Fruit fly (Drosophila melanogaster) whole organism, embryonic: ENCODE results near the gene CG7173.

Source experiments
- Antp ChIP-seq: fragments of 200-800 bp; sonication (Bioruptor generic); optimal IDR thresholded peaks from 3 replicates; lab custom pipeline; 2016; ENCODE audit warnings: missing biosample characterization, missing genetic modification characterization
- Atf3 ChIP-seq: fragments of 200-800 bp; sonication (Bioruptor generic); optimal IDR thresholded peaks from 3 replicates; lab custom pipeline; 2016; ENCODE audit warnings: missing biosample characterization, missing genetic modification characterization
- CG10366 ChIP-seq: fragments of 200-800 bp; sonication (Bioruptor generic); IDR thresholded peaks from 2 replicates; pipeline ENCODE4 v1.3.6; 2022; ENCODE audit warnings: missing biosample characterization, missing genetic modification characterization
- CG11085 ChIP-seq: fragments of 200-800 bp; sonication (Bioruptor generic); IDR thresholded peaks from 2 replicates; pipeline ENCODE4 v1.3.6; 2022; ENCODE audit warnings: missing biosample characterization, missing genetic modification characterization
- CG12155 ChIP-seq: fragments of 200-800 bp; sonication (Bioruptor generic); optimal IDR thresholded peaks from 3 replicates; lab custom pipeline; 2016; ENCODE audit warnings: missing biosample characterization, missing genetic modification characterization
- CG12769 ChIP-seq: fragments of 200-800 bp; sonication (Bioruptor generic); optimal IDR thresholded peaks from 2 replicates; lab custom pipeline; 2019; ENCODE audit warnings: missing biosample characterization, mild to moderate bottlenecking, missing genetic modification characterization, moderate library complexity
- CG14710 ChIP-seq: fragments of 200-800 bp; sonication (Bioruptor generic); optimal IDR thresholded peaks from 3 replicates; lab custom pipeline; 2019; ENCODE audit warnings: missing biosample characterization, mild to moderate bottlenecking, missing genetic modification characterization, moderate library complexity
- CG1529 ChIP-seq: fragments of 200-800 bp; sonication (Bioruptor generic); optimal IDR thresholded peaks from 3 replicates; lab custom pipeline; 2018; ENCODE audit warnings: missing biosample characterization, missing genetic modification characterization
- CG1603 ChIP-seq: fragments of 200-800 bp; sonication (Bioruptor generic); optimal IDR thresholded peaks from 2 replicates; lab custom pipeline; 2019; ENCODE audit warnings: missing biosample characterization, mild to moderate bottlenecking, missing genetic modification characterization, moderate library complexity
- CG16813 ChIP-seq: fragments of 200-800 bp; sonication (Bioruptor generic); IDR thresholded peaks from 3 replicates; pipeline ENCODE4 v1.3.6; 2022; ENCODE audit warnings: missing biosample characterization, missing genetic modification characterization; ENCODE audit not compliant: partially characterized antibody
- CG17385 ChIP-seq: fragments of 200-800 bp; sonication (Bioruptor generic); optimal IDR thresholded peaks from 3 replicates; lab custom pipeline; 2018; ENCODE audit warnings: missing biosample characterization, mild to moderate bottlenecking, missing genetic modification characterization
- CG17829 ChIP-seq: fragments of 200-800 bp; optimal IDR thresholded peaks from 2 replicates; lab custom pipeline; 2019; ENCODE audit warnings: missing biosample characterization, mild to moderate bottlenecking, missing genetic modification characterization, moderate library complexity
- CG2129 ChIP-seq: fragments of 200-800 bp; sonication (Bioruptor generic); IDR thresholded peaks from 2 replicates; pipeline ENCODE4 v1.3.6; 2022; ENCODE audit warnings: missing biosample characterization, missing genetic modification characterization; ENCODE audit not compliant: partially characterized antibody
- CG2712 ChIP-seq: fragments of 200-800 bp; optimal IDR thresholded peaks from 3 replicates; lab custom pipeline; 2019; ENCODE audit warnings: missing biosample characterization, mild to moderate bottlenecking, missing genetic modification characterization, moderate library complexity
- CG30020 ChIP-seq: fragments of 200-800 bp; optimal IDR thresholded peaks from 2 replicates; lab custom pipeline; 2019; ENCODE audit warnings: missing biosample characterization, mild to moderate bottlenecking, missing genetic modification characterization, moderate library complexity
- CG30431 ChIP-seq: fragments of 200-800 bp; sonication (Bioruptor generic); optimal IDR thresholded peaks from 2 replicates; lab custom pipeline; 2017; ENCODE audit warnings: missing biosample characterization, missing genetic modification characterization
- CG3838 ChIP-seq: fragments of 200-800 bp; sonication (Bioruptor generic); optimal IDR thresholded peaks from 3 replicates; lab custom pipeline; 2016; ENCODE audit warnings: missing biosample characterization, missing genetic modification characterization
- CG43689 ChIP-seq: fragments of 200-800 bp; sonication (Bioruptor generic); IDR thresholded peaks from 2 replicates; pipeline ENCODE4 v1.3.6; 2022; ENCODE audit warnings: missing biosample characterization, missing genetic modification characterization
- CG4820 ChIP-seq: fragments of 200-800 bp; sonication (Bioruptor generic); optimal IDR thresholded peaks from 3 replicates; lab custom pipeline; 2016; ENCODE audit warnings: missing biosample characterization, missing genetic modification characterization
- CG6272 ChIP-seq: fragments of 200-800 bp; sonication (Bioruptor generic); IDR thresholded peaks from 2 replicates; pipeline ENCODE4 v1.3.6; 2022; ENCODE audit warnings: missing biosample characterization, missing genetic modification characterization
- CHES-1-like ChIP-seq: fragments of 200-800 bp; sonication (Bioruptor generic); optimal IDR thresholded peaks from 2 replicates; lab custom pipeline; 2016; ENCODE audit warnings: missing biosample characterization, missing genetic modification characterization
- D19B ChIP-seq: fragments of 200-800 bp; sonication (Bioruptor generic); optimal IDR thresholded peaks from 2 replicates; lab custom pipeline; 2017; ENCODE audit warnings: missing biosample characterization, mild to moderate bottlenecking, missing genetic modification characterization
- Dad ChIP-seq: fragments of 200-800 bp; sonication (Bioruptor generic); optimal IDR thresholded peaks from 3 replicates; lab custom pipeline; 2016; ENCODE audit warnings: missing biosample characterization, missing genetic modification characterization
- ERR ChIP-seq: fragments of 200-800 bp; sonication (Bioruptor generic); optimal IDR thresholded peaks from 2 replicates; lab custom pipeline; 2016; ENCODE audit warnings: missing biosample characterization, missing genetic modification characterization
- Gug ChIP-seq: fragments of 200-800 bp; sonication (Bioruptor generic); IDR thresholded peaks from 4 replicates; pipeline ENCODE4 v1.3.6; 2022; ENCODE audit warnings: missing biosample characterization, missing genetic modification characterization
- Hmr ChIP-seq: fragments of 200-800 bp; sonication (Bioruptor generic); optimal IDR thresholded peaks from 3 replicates; lab custom pipeline; 2017; ENCODE audit warnings: mild to moderate bottlenecking, missing biosample characterization, missing genetic modification reagents, missing genetic modification characterization
- Mad ChIP-seq: fragments of 200-800 bp; sonication (Bioruptor generic); optimal IDR thresholded peaks from 2 replicates; lab custom pipeline; 2016; ENCODE audit warnings: missing biosample characterization, missing genetic modification characterization
- Mrtf ChIP-seq: fragments of 200-800 bp; sonication (Bioruptor generic); IDR thresholded peaks from 3 replicates; pipeline ENCODE4 v1.3.6; 2022; ENCODE audit warnings: missing biosample characterization, missing genetic modification characterization
- NC2α ChIP-seq: fragments of 200-800 bp; sonication (Bioruptor generic); optimal IDR thresholded peaks from 2 replicates; lab custom pipeline; 2016; ENCODE audit warnings: missing biosample characterization, missing genetic modification characterization
- PHDP ChIP-seq: fragments of 200-800 bp; sonication (Bioruptor generic); optimal IDR thresholded peaks from 3 replicates; lab custom pipeline; 2018; ENCODE audit warnings: missing biosample characterization, mild to moderate bottlenecking, missing genetic modification characterization, moderate library complexity
- Ptx1 ChIP-seq: fragments of 200-800 bp; sonication (Bioruptor generic); IDR thresholded peaks from 2 replicates; pipeline ENCODE4 v1.3.6; 2022; ENCODE audit warnings: missing biosample characterization, missing genetic modification characterization
- Side ChIP-seq: fragments of 200-800 bp; sonication (Bioruptor generic); optimal IDR thresholded peaks from 2 replicates; lab custom pipeline; 2016; ENCODE audit warnings: missing biosample characterization, missing genetic modification characterization
- Taf1 ChIP-seq: fragments of 200-800 bp; sonication (Bioruptor generic); IDR thresholded peaks from 2 replicates; pipeline ENCODE4 v1.3.6; 2022; ENCODE audit warnings: missing biosample characterization, missing genetic modification characterization
- ash1 ChIP-seq: fragments of 200-800 bp; sonication (Bioruptor generic); optimal IDR thresholded peaks from 2 replicates; lab custom pipeline; 2018; ENCODE audit warnings: missing biosample characterization, mild to moderate bottlenecking, missing genetic modification characterization
- bowl ChIP-seq: fragments of 200-800 bp; sonication (Bioruptor generic); IDR thresholded peaks from 2 replicates; pipeline ENCODE4 v1.3.6; 2022; ENCODE audit warnings: missing biosample characterization, missing genetic modification characterization
- cato ChIP-seq: fragments of 200-800 bp; sonication (Bioruptor generic); optimal IDR thresholded peaks from 2 replicates; lab custom pipeline; 2016; ENCODE audit warnings: missing biosample characterization, missing genetic modification characterization, borderline replicate concordance
- chif ChIP-seq, 2 experiments: fragments of 200-800 bp; sonication (Bioruptor generic); optimal IDR thresholded peaks; 3 replicates each; lab custom pipeline; 2016; ENCODE audit warnings: missing biosample characterization in 2 of 2, missing genetic modification characterization in 2 of 2
- crc ChIP-seq: fragments of 200-800 bp; sonication (Bioruptor generic); optimal IDR thresholded peaks from 2 replicates; lab custom pipeline; 2016; ENCODE audit warnings: missing biosample characterization, missing genetic modification characterization
- fu2 ChIP-seq: fragments of 200-800 bp; sonication (Bioruptor generic); optimal IDR thresholded peaks from 2 replicates; lab custom pipeline; 2016; ENCODE audit warnings: missing biosample characterization, missing genetic modification characterization
- gsb-n ChIP-seq: fragments of 200-800 bp; sonication (Bioruptor generic); optimal IDR thresholded peaks from 3 replicates; lab custom pipeline; 2018; ENCODE audit warnings: missing biosample characterization, mild to moderate bottlenecking, missing genetic modification characterization
- insv ChIP-seq, 2 experiments: fragments of 200-800 bp; sonication (Bioruptor generic); optimal IDR thresholded peaks; 3 replicates each; lab custom pipeline; 2016 to 2018; ENCODE audit warnings: missing biosample characterization in 2 of 2, missing genetic modification characterization in 2 of 2
- kay ChIP-seq: fragments of 200-800 bp; sonication (Bioruptor generic); optimal IDR thresholded peaks from 2 replicates; lab custom pipeline; 2016; ENCODE audit warnings: missing biosample characterization, missing genetic modification characterization
- knrl ChIP-seq: fragments of 200-800 bp; sonication (Bioruptor generic); IDR thresholded peaks from 3 replicates; pipeline ENCODE4 v1.3.6; 2022; ENCODE audit warnings: missing biosample characterization, missing genetic modification characterization; ENCODE audit not compliant: partially characterized antibody
- lola ChIP-seq, 3 experiments: fragments of >200 bp in 2 of 3; fragments of 200-800 bp in 1 of 3; sonication (Bioruptor generic) in 1 of 3; optimal IDR thresholded peaks; 2 replicates each; lab custom pipeline; 2017 to 2019; ENCODE audit warnings: missing biosample characterization in 3 of 3, missing genetic modification characterization in 3 of 3, mild to moderate bottlenecking in 1 of 3, moderate library complexity in 1 of 3
- luna ChIP-seq: fragments of 200-800 bp; sonication (Bioruptor generic); optimal IDR thresholded peaks from 2 replicates; lab custom pipeline; 2016; ENCODE audit warnings: missing biosample characterization, missing genetic modification characterization
- org-1 ChIP-seq: fragments of 200-800 bp; sonication (Bioruptor generic); optimal IDR thresholded peaks from 2 replicates; lab custom pipeline; 2017; ENCODE audit warnings: missing biosample characterization, missing genetic modification characterization
- phol ChIP-seq: fragments of 200-800 bp; sonication (Bioruptor generic); optimal IDR thresholded peaks from 3 replicates; lab custom pipeline; 2018; ENCODE audit warnings: missing biosample characterization, mild to moderate bottlenecking, missing genetic modification characterization, moderate library complexity
- slou ChIP-seq: fragments of 200-800 bp; sonication (Bioruptor generic); optimal IDR thresholded peaks from 3 replicates; lab custom pipeline; 2016; ENCODE audit warnings: missing biosample characterization, missing genetic modification characterization
- sob ChIP-seq: fragments of 200-800 bp; sonication (Bioruptor generic); IDR thresholded peaks from 2 replicates; pipeline ENCODE4 v1.3.6; 2022; ENCODE audit warnings: missing biosample characterization, missing genetic modification characterization
- stwl ChIP-seq: fragments of 200-800 bp; sonication (Bioruptor generic); optimal IDR thresholded peaks from 3 replicates; lab custom pipeline; 2018; ENCODE audit warnings: missing biosample characterization, mild to moderate bottlenecking, missing genetic modification characterization, moderate library complexity
- wor ChIP-seq: fragments of 200-800 bp; sonication (Bioruptor generic); IDR thresholded peaks from 2 replicates; pipeline ENCODE4 v1.3.6; 2022; ENCODE audit warnings: missing biosample characterization, missing genetic modification characterization

The CG7173 gene

dm6 chr3L:21604265-21604664, 46.2 kb upstream of the CG7173 start (continued):
- TF ChIP-seq CG1603 (peak; percentile 72), CG17385 (GFP tag; lab: Kevin White, UChicago) (peak; percentile 23), CG1529 (GFP tag; lab: Kevin White, UChicago) (no peak), CG6272 (no peak), D19B (GFP tag; lab: Kevin White, UChicago) (no peak), CG10366 (GFP tag; lab: Robert Waterston, UW) (peak; percentile 51), Atf3 (peak; percentile 46), crc (GFP tag; lab: Kevin White, UChicago) (peak; percentile 19), stwl (tag; lab: Kevin White, UChicago) (no peak), sob (GFP tag; lab: Robert Waterston, UW) (peak; percentile 73), kay (GFP tag; lab: Kevin White, UChicago) (peak; percentile 15), fu2 (GFP tag; lab: Kevin White, UChicago) (peak; percentile 27), insv (GFP tag; optimal IDR thresholded peaks at IDR 0.05; lab: Kevin White, UChicago) (peak in 1 of 2 experiments; percentile 62), cato (GFP tag; lab: Kevin White, UChicago) (no peak), Taf1 (GFP tag; lab: Robert Waterston, UW) (no peak; the same call in 1 of the 2 replicates), ERR (GFP tag; lab: Kevin White, UChicago) (peak; percentile 32), CG30020 (tag; lab: Kevin White, UChicago) (no peak), CG17829 (tag; lab: Kevin White, UChicago) (peak; percentile 51), Mrtf (GFP tag; lab: Robert Waterston, UW) (peak; percentile 67), CHES-1-like (GFP tag; lab: Kevin White, UChicago) (peak; percentile 51), phol (tag; lab: Kevin White, UChicago) (peak; percentile 47), NC2α (GFP tag; lab: Kevin White, UChicago) (no peak), CG11085 (GFP tag; lab: Robert Waterston, UW) (peak; percentile 42; the same call in 1 of the 2 replicates), Gug (GFP tag; lab: Robert Waterston, UW) (peak; percentile 59; the same call in 2 of the 4 replicates), Dad (GFP tag; lab: Kevin White, UChicago) (peak; percentile 44), Ptx1 (GFP tag; lab: Robert Waterston, UW) (no peak), wor (GFP tag; lab: Robert Waterston, UW) (0 out of 2 replicates have a peak, but pooled peaks have one; percentile 17), Side (GFP tag; lab: Kevin White, UChicago) (peak; percentile 43), CG16813 (GFP tag; lab: Robert Waterston, UW) (peak; percentile 54; the same call in 2 of the 3 replicates), org-1 (GFP tag; lab: Kevin White, UChicago) (no peak), CG14710 (tag; lab: Kevin White, UChicago) (peak; percentile 32), Antp (GFP tag; lab: Kevin White, UChicago) (peak; percentile 69), Mad (GFP tag; lab: Kevin White, UChicago) (peak; percentile 52), CG43689 (no peak), CG2129 (no peak), CG12155 (peak; percentile 49), slou (GFP tag; lab: Kevin White, UChicago) (peak; percentile 1), bowl (GFP tag; lab: Robert Waterston, UW) (no peak), lola (GFP tag; optimal IDR thresholded peaks at IDR 0.05; lab: Kevin White, UChicago) (peak in 1 of 3 experiments; percentile 13), Hmr (GFP tag; lab: Kevin White, UChicago) (peak; percentile 52), CG3838 (GFP tag; lab: Kevin White, UChicago) (no peak), gsb-n (peak; percentile 17), CG4820 (peak; percentile 52), CG12769 (tag; lab: Kevin White, UChicago) (no peak), CG30431 (peak; percentile 21), PHDP (no peak), knrl (GFP tag; lab: Robert Waterston, UW) (peak; percentile 66; the same call in 2 of the 3 replicates), luna (GFP tag; lab: Kevin White, UChicago) (peak; percentile 60), CG2712 (tag; lab: Kevin White, UChicago) (no peak), ash1 (GFP tag; lab: Kevin White, UChicago) (peak; percentile 1), chif (GFP tag; optimal IDR thresholded peaks at IDR 0.05; lab: Kevin White, UChicago) (peak; percentile 40 to 93)
